Worm (Caenorhabditis elegans): Measurements from ENCODE around the gene H02F09.2.

- no peak for TF ChIP-seq F10E7.11 (tag; optimal IDR thresholded peaks at IDR 0.05)
- no peak for TF ChIP-seq ekl-4 (GFP tag; IDR thresholded peaks at IDR 0.05)
- TF ChIP-seq lir-1 (GFP tag; conservative IDR thresholded peaks at IDR 0.05) = no peak
- TF ChIP-seq pha-4 (tag; optimal IDR thresholded peaks at IDR 0.05) = no peak
- TF ChIP-seq lin-26 (GFP tag; IDR thresholded peaks at IDR 0.05) = no peak
- no peak for TF ChIP-seq attf-5 (GFP tag; optimal IDR thresholded peaks at IDR 0.05)
- TF ChIP-seq akir-1 (GFP tag; optimal IDR thresholded peaks at IDR 0.05) = no peak
- no peak for TF ChIP-seq let-526 (GFP tag; IDR thresholded peaks at IDR 0.05)
- TF ChIP-seq Y56A3A.18 (GFP tag; IDR thresholded peaks at IDR 0.05) = no peak
- no peak for TF ChIP-seq nhr-179 (tag; optimal IDR thresholded peaks at IDR 0.05)
- TF ChIP-seq gei-17 (GFP tag; optimal IDR thresholded peaks at IDR 0.05) = no peak
- TF ChIP-seq ceh-58 (GFP tag; IDR thresholded peaks at IDR 0.05) = no peak
- TF ChIP-seq ets-4 (GFP tag; optimal IDR thresholded peaks at IDR 0.05) = no peak
Observed at ce11 chrX:1599294-1599693, 27.2 kb downstream of the H02F09.2 start.
